Fruit fly (Drosophila melanogaster): ENCODE data around the gene BigH1.

Gene BigH1

dm6 chr3R:14659354-14659804 lies 3.9 kb upstream of the BigH1 start, which contains the start of gene Hexim (continued):
- TF ChIP-seq CG17568 (GFP tag; optimal IDR thresholded peaks at IDR 0.05), result no peak
- no peak for TF ChIP-seq otp (GFP tag; IDR thresholded peaks at IDR 0.05)
- no peak for TF ChIP-seq B-H1 (GFP tag; IDR thresholded peaks at IDR 0.05)
- no peak for TF ChIP-seq zen2 (GFP tag; IDR thresholded peaks at IDR 0.05; ENCODE audit: partially characterized antibody)
- TF ChIP-seq yki (optimal IDR thresholded peaks at IDR 0.05), result no peak
- no peak for TF ChIP-seq her (GFP tag; optimal IDR thresholded peaks at IDR 0.05)
- no peak for TF ChIP-seq D19B (GFP tag; optimal IDR thresholded peaks at IDR 0.05)
- no peak for TF ChIP-seq CG31441 (GFP tag; IDR thresholded peaks at IDR 0.05)
- no peak for TF ChIP-seq cwo (GFP tag; optimal IDR thresholded peaks at IDR 0.05)
- peak; percentile 35 for TF ChIP-seq CG10267 (tag; optimal IDR thresholded peaks at IDR 0.05)
- TF ChIP-seq CG17802 (tag; optimal IDR thresholded peaks at IDR 0.05), result no peak
- no peak for TF ChIP-seq CG13894 (tag; optimal IDR thresholded peaks at IDR 0.05)
- TF ChIP-seq vfl (GFP tag; optimal IDR thresholded peaks at IDR 0.05), result no peak
- TF ChIP-seq trem (tag; optimal IDR thresholded peaks at IDR 0.05), result peak; percentile 35
- no peak for TF ChIP-seq CG6854 (GFP tag; optimal IDR thresholded peaks at IDR 0.05)
- TF ChIP-seq CG8359 (GFP tag; optimal IDR thresholded peaks at IDR 0.05; ENCODE audit: borderline replicate concordance), result no peak
- TF ChIP-seq CG17328 (GFP tag; IDR thresholded peaks at IDR 0.05), result no peak
- no peak for TF ChIP-seq CG10321 (GFP tag; IDR thresholded peaks at IDR 0.05)
- no peak for TF ChIP-seq CG9609 (GFP tag; optimal IDR thresholded peaks at IDR 0.05)
- TF ChIP-seq pfk (GFP tag; optimal IDR thresholded peaks at IDR 0.05), result no peak
- no peak for TF ChIP-seq CG13424 (tag; optimal IDR thresholded peaks at IDR 0.05)
- no peak for TF ChIP-seq fd3F (GFP tag; optimal IDR thresholded peaks at IDR 0.05)
- no peak for TF ChIP-seq CG10274 (GFP tag; optimal IDR thresholded peaks at IDR 0.05)
- TF ChIP-seq en (GFP tag; optimal IDR thresholded peaks at IDR 0.05), result no peak
- TF ChIP-seq Ravus (GFP tag; IDR thresholded peaks at IDR 0.05), result no peak
- TF ChIP-seq Antp (GFP tag; optimal IDR thresholded peaks at IDR 0.05), result no peak
- no peak for TF ChIP-seq CG11504 (tag; optimal IDR thresholded peaks at IDR 0.05)
- no peak for TF ChIP-seq grn (GFP tag; optimal IDR thresholded peaks at IDR 0.05)
- TF ChIP-seq CG3163 (GFP tag; optimal IDR thresholded peaks at IDR 0.05), result no peak
- no peak for TF ChIP-seq CG2678 (tag; optimal IDR thresholded peaks at IDR 0.05)
- TF ChIP-seq Dek (tag; optimal IDR thresholded peaks at IDR 0.05), result no peak
- TF ChIP-seq CG14441 (GFP tag; IDR thresholded peaks at IDR 0.05), result no peak
- TF ChIP-seq CG13624 (GFP tag; optimal IDR thresholded peaks at IDR 0.05), result peak; percentile 9
- TF ChIP-seq CG13123 (GFP tag; optimal IDR thresholded peaks at IDR 0.05), result no peak
- TF ChIP-seq CG3995 (GFP tag; optimal IDR thresholded peaks at IDR 0.05), result no peak
- no peak for TF ChIP-seq esg (GFP tag; conservative IDR thresholded peaks at IDR 0.05)
- no peak for TF ChIP-seq tna (GFP tag; IDR thresholded peaks at IDR 0.05; ENCODE audit: partially characterized antibody)
- no peak for TF ChIP-seq sisA (GFP tag; IDR thresholded peaks at IDR 0.05)
- no peak for TF ChIP-seq CG18619 (GFP tag; optimal IDR thresholded peaks at IDR 0.05)
- no peak for TF ChIP-seq CG14667 (GFP tag; IDR thresholded peaks at IDR 0.05)
- no peak for TF ChIP-seq Fer2 (tag; optimal IDR thresholded peaks at IDR 0.05)
- no peak for TF ChIP-seq Sox102F (GFP tag; optimal IDR thresholded peaks at IDR 0.05)
- no peak for TF ChIP-seq Nf-YA (GFP tag; IDR thresholded peaks at IDR 0.05)
- no peak for TF ChIP-seq CG5245 (GFP tag; optimal IDR thresholded peaks at IDR 0.05)
- TF ChIP-seq Dad (GFP tag; optimal IDR thresholded peaks at IDR 0.05), result no peak
- TF ChIP-seq lola (GFP tag; optimal IDR thresholded peaks at IDR 0.05), result no peak
- TF ChIP-seq CG4282 (GFP tag; optimal IDR thresholded peaks at IDR 0.05), result no peak
- no peak for TF ChIP-seq salm (tag; optimal IDR thresholded peaks at IDR 0.05)
- TF ChIP-seq maf-S (GFP tag; optimal IDR thresholded peaks at IDR 0.05), result no peak
- TF ChIP-seq BEAF-32 (GFP tag; optimal IDR thresholded peaks at IDR 0.05), result peak; percentile 48
- TF ChIP-seq hbn (GFP tag; IDR thresholded peaks at IDR 0.05; ENCODE audit: partially characterized antibody), result no peak
- TF ChIP-seq ham (GFP tag; IDR thresholded peaks at IDR 0.05), result no peak

All from whole organism, embryonic.